Fruit fly (Drosophila melanogaster): ENCODE data around the gene png.

png gene

DNA sequence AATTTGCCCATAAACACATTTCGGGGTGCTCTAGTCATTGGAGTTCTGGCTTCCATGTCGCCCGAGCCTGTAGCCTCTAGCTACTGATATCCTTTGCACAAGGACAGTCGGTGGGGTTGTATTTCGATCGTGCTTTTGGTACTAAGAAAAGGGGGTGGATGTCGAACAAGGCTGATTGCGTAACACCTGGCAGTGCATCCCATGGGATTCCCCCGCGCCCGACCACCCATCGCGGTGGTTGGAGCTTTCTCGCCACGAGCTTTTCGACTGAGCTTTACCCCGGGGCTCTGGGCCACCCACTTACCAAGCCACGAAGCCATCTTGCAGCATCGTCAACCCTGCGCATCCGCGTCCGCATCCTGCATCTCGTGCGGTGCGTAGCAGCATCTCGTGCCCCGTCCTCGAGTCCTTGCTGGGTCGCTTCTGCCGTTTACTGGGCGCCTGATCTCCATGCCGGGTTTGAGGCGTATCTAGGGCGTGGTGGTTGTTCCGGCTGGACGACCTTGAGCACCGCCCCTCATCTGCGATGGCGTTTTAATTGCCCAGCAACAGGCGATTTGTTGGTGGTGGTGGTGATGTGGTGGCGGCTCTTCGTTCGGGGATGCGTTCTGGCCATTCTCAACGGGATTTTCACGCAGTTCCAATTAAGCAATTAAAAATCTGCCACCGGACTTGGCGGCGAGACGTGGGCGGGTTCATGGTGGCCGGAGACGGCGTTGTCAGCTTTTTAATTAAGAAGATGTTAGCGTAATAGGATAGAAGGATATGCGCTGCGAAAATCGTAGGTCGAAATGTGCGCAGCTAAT is 40.5 kb upstream of the png start (continued):
- TF ChIP-seq PHDP (tag; optimal IDR thresholded peaks at IDR 0.05), result no peak
- TF ChIP-seq sr (GFP tag; IDR thresholded peaks at IDR 0.05), result no peak
- TF ChIP-seq CG17359 (tag; optimal IDR thresholded peaks at IDR 0.05), result no peak
- no peak for TF ChIP-seq E2f1 (GFP tag; IDR thresholded peaks at IDR 0.05)
- TF ChIP-seq CG6683 (GFP tag; optimal IDR thresholded peaks at IDR 0.05), result no peak
- TF ChIP-seq CG10209 (GFP tag; optimal IDR thresholded peaks at IDR 0.05), result no peak
- no peak for TF ChIP-seq CG10366 (GFP tag; IDR thresholded peaks at IDR 0.05)
- 0 out of 4 replicates have a peak, but pooled peaks have one; percentile 33 for TF ChIP-seq chinmo (GFP tag; IDR thresholded peaks at IDR 0.05; ENCODE audit: partially characterized antibody)
- no peak for TF ChIP-seq CG9609 (GFP tag; optimal IDR thresholded peaks at IDR 0.05)
- no peak for TF ChIP-seq CG7372 (GFP tag; IDR thresholded peaks at IDR 0.05)
- no peak for TF ChIP-seq esg (GFP tag; conservative IDR thresholded peaks at IDR 0.05)
- TF ChIP-seq CG3163 (GFP tag; optimal IDR thresholded peaks at IDR 0.05), result no peak
- TF ChIP-seq Ssrp (tag; optimal IDR thresholded peaks at IDR 0.05), result no peak
- TF ChIP-seq scrt (GFP tag; optimal IDR thresholded peaks at IDR 0.05), result peak; percentile 98
- peak; percentile 54 for TF ChIP-seq Med (GFP tag)
- no peak for TF ChIP-seq CG12299 (tag; optimal IDR thresholded peaks at IDR 0.05)
- TF ChIP-seq CG8765 (GFP tag; IDR thresholded peaks at IDR 0.05), result no peak
- TF ChIP-seq CG13424 (tag; optimal IDR thresholded peaks at IDR 0.05), result no peak
- no peak for TF ChIP-seq Spps (tag; optimal IDR thresholded peaks at IDR 0.05)
- no peak for TF ChIP-seq CG10321 (GFP tag; IDR thresholded peaks at IDR 0.05)
- no peak for TF ChIP-seq br (optimal IDR thresholded peaks at IDR 0.05)
- no peak for TF ChIP-seq Sox100B (GFP tag; optimal IDR thresholded peaks at IDR 0.05)
- TF ChIP-seq CG32772 (GFP tag; IDR thresholded peaks at IDR 0.05), result no peak
- TF ChIP-seq CG12744 (GFP tag; optimal IDR thresholded peaks at IDR 0.05), result no peak
- no peak for TF ChIP-seq CG4707 (GFP tag; optimal IDR thresholded peaks at IDR 0.05)
- TF ChIP-seq phol (tag; optimal IDR thresholded peaks at IDR 0.05), result no peak
- TF ChIP-seq HLHmδ (GFP tag; optimal IDR thresholded peaks at IDR 0.05), result no peak
- no peak for TF ChIP-seq CG2678 (tag; optimal IDR thresholded peaks at IDR 0.05)
- TF ChIP-seq lab (GFP tag; optimal IDR thresholded peaks at IDR 0.05), result no peak
- TF ChIP-seq CG15269 (tag; optimal IDR thresholded peaks at IDR 0.05), result no peak
- no peak for TF ChIP-seq tio (GFP tag; optimal IDR thresholded peaks at IDR 0.05)
- no peak for TF ChIP-seq CG10979 (tag; optimal IDR thresholded peaks at IDR 0.05)
- no peak for TF ChIP-seq CG4730 (GFP tag; IDR thresholded peaks at IDR 0.05)
- TF ChIP-seq CG30431 (GFP tag; optimal IDR thresholded peaks at IDR 0.05), result no peak
- no peak for TF ChIP-seq CG17568 (GFP tag; optimal IDR thresholded peaks at IDR 0.05)
- TF ChIP-seq lmd (GFP tag; IDR thresholded peaks at IDR 0.05), result no peak
- TF ChIP-seq CG14710 (tag; optimal IDR thresholded peaks at IDR 0.05), result no peak
- no peak for TF ChIP-seq cato (GFP tag; optimal IDR thresholded peaks at IDR 0.05; ENCODE audit: borderline replicate concordance)
- no peak for TF ChIP-seq Hmx (GFP tag; optimal IDR thresholded peaks at IDR 0.05)
- no peak for TF ChIP-seq bbx (GFP tag; IDR thresholded peaks at IDR 0.05; ENCODE audit: partially characterized antibody)
- TF ChIP-seq CG12769 (tag; optimal IDR thresholded peaks at IDR 0.05), result peak; percentile 6
- no peak for TF ChIP-seq Gug (GFP tag; IDR thresholded peaks at IDR 0.05)
- TF ChIP-seq CG1792 (GFP tag; optimal IDR thresholded peaks at IDR 0.05), result no peak
- no peak for TF ChIP-seq Nf-YA (GFP tag; IDR thresholded peaks at IDR 0.05)
- no peak for TF ChIP-seq CG1529 (GFP tag; optimal IDR thresholded peaks at IDR 0.05)
- TF ChIP-seq abd-A (tag; optimal IDR thresholded peaks at IDR 0.05), result peak; percentile 97
- no peak for TF ChIP-seq NC2β (GFP tag; optimal IDR thresholded peaks at IDR 0.05)
- peak; percentile 82 for TF ChIP-seq cwo (GFP tag; optimal IDR thresholded peaks at IDR 0.05)
- no peak for TF ChIP-seq eyg (GFP tag; optimal IDR thresholded peaks at IDR 0.05)
- TF ChIP-seq CG13624 (GFP tag; optimal IDR thresholded peaks at IDR 0.05), result no peak
